Fruit fly (Drosophila melanogaster) whole organism, prepupa: ENCODE data around the gene unc80.
A peak's percentile ranks its signal among the peaks of the same experiment; 100 is the strongest.

ENCODE experiments used
- Blimp-1 ChIP-seq: fragments of 200-800 bp; sonication (Bioruptor generic); optimal IDR thresholded peaks from 3 replicates; lab custom pipeline; 2017; ENCODE audit warnings: missing biosample characterization, missing genetic modification characterization, mild to moderate bottlenecking, moderate library complexity, missing genetic modification reagents
- CG10631 ChIP-seq: fragments of 200-800 bp; sonication (Bioruptor generic); optimal IDR thresholded peaks from 2 replicates; lab custom pipeline; 2016; ENCODE audit warnings: missing biosample characterization, missing genetic modification characterization
- CG11294 ChIP-seq: fragments of 200-800 bp; sonication (Bioruptor generic); IDR thresholded peaks from 2 replicates; pipeline ENCODE4 v1.3.6; 2022; ENCODE audit warnings: missing biosample characterization, missing genetic modification characterization
- CG11762 ChIP-seq: fragments of 200-800 bp; sonication (Bioruptor generic); optimal IDR thresholded peaks from 3 replicates; lab custom pipeline; 2016; ENCODE audit warnings: missing biosample characterization, missing genetic modification characterization; ENCODE audit not compliant: insufficient read depth
- CG11902 ChIP-seq: fragments of 200-800 bp; sonication (Bioruptor generic); optimal IDR thresholded peaks from 3 replicates; lab custom pipeline; 2016; ENCODE audit warnings: missing biosample characterization, missing genetic modification characterization
- CG15336 ChIP-seq: fragments of 200-800 bp; sonication (Bioruptor generic); IDR thresholded peaks from 2 replicates; pipeline ENCODE4 v1.3.6; 2022; ENCODE audit warnings: missing biosample characterization, missing genetic modification characterization
- CG1621 ChIP-seq: fragments of 200-800 bp; sonication (Bioruptor generic); optimal IDR thresholded peaks from 3 replicates; lab custom pipeline; 2018; ENCODE audit warnings: missing biosample characterization, mild to moderate bottlenecking, missing genetic modification characterization
- CG31627 ChIP-seq: fragments of 200-800 bp; sonication (Bioruptor generic); optimal IDR thresholded peaks from 3 replicates; lab custom pipeline; 2016; ENCODE audit warnings: missing biosample characterization, missing genetic modification characterization
- CG32006 ChIP-seq: fragments of 200-800 bp; sonication (Bioruptor generic); optimal IDR thresholded peaks from 3 replicates; lab custom pipeline; 2017; ENCODE audit warnings: missing biosample characterization, mild to moderate bottlenecking, missing genetic modification characterization
- CG34406 ChIP-seq: fragments of 200-800 bp; sonication (Bioruptor generic); optimal IDR thresholded peaks from 3 replicates; lab custom pipeline; 2016; ENCODE audit warnings: missing biosample characterization, missing genetic modification characterization
- CG3919 ChIP-seq: fragments of 200-800 bp; sonication (Bioruptor generic); optimal IDR thresholded peaks from 3 replicates; lab custom pipeline; 2016; ENCODE audit warnings: missing biosample characterization, missing genetic modification characterization
- CG4318 ChIP-seq: fragments of 200-800 bp; sonication (Bioruptor generic); optimal IDR thresholded peaks from 3 replicates; lab custom pipeline; 2017; ENCODE audit warnings: missing biosample characterization, mild to moderate bottlenecking, missing genetic modification characterization
- CG6163 ChIP-seq: fragments of 200-800 bp; sonication (Bioruptor generic); IDR thresholded peaks from 3 replicates; pipeline ENCODE4 v1.3.6; 2022; ENCODE audit warnings: missing biosample characterization, missing genetic modification characterization
- CG6276 ChIP-seq: fragments of 200-800 bp; sonication (Bioruptor generic); optimal IDR thresholded peaks from 2 replicates; lab custom pipeline; 2017; ENCODE audit warnings: missing biosample characterization, mild to moderate bottlenecking, missing genetic modification characterization
- CG6792 ChIP-seq: fragments of 200-800 bp; sonication (Bioruptor generic); optimal IDR thresholded peaks from 3 replicates; lab custom pipeline; 2016; ENCODE audit warnings: missing biosample characterization, missing genetic modification characterization
- CG6808 ChIP-seq: fragments of 200-800 bp; sonication (Bioruptor generic); optimal IDR thresholded peaks from 3 replicates; lab custom pipeline; 2017; ENCODE audit warnings: missing biosample characterization, missing genetic modification characterization, mild to moderate bottlenecking, moderate library complexity, missing genetic modification reagents
- CG7368 ChIP-seq: fragments of 200-800 bp; sonication (Bioruptor generic); optimal IDR thresholded peaks from 3 replicates; lab custom pipeline; 2016; ENCODE audit warnings: missing biosample characterization, missing genetic modification characterization
- CG8119 ChIP-seq: fragments of 200-800 bp; sonication (Bioruptor generic); IDR thresholded peaks from 3 replicates; pipeline ENCODE4 v1.3.6; 2022; ENCODE audit warnings: missing biosample characterization, missing genetic modification characterization
- CG8319 ChIP-seq: fragments of 200-800 bp; sonication (Bioruptor generic); optimal IDR thresholded peaks from 3 replicates; lab custom pipeline; 2016; ENCODE audit warnings: missing biosample characterization, missing genetic modification characterization
- CG9139 ChIP-seq: fragments of 200-800 bp; sonication (Bioruptor generic); optimal IDR thresholded peaks from 3 replicates; lab custom pipeline; 2017; ENCODE audit warnings: missing biosample characterization, mild to moderate bottlenecking, missing genetic modification characterization
- Eip75B ChIP-seq: fragments of 200-800 bp; sonication (Bioruptor generic); optimal IDR thresholded peaks from 3 replicates; lab custom pipeline; 2016; ENCODE audit warnings: missing biosample characterization, missing genetic modification characterization
- Eip78C ChIP-seq: fragments of 200-800 bp; sonication (Bioruptor generic); peaks from one replicate; lab custom pipeline; 2016; ENCODE audit warnings: missing biosample characterization, missing genetic modification characterization
- Eip93F ChIP-seq: fragments of 200-800 bp; sonication (Bioruptor generic); optimal IDR thresholded peaks from 2 replicates; lab custom pipeline; 2016; ENCODE audit warnings: missing biosample characterization, mild to moderate bottlenecking, missing genetic modification characterization
- Ets21C ChIP-seq: fragments of 200-800 bp; sonication (Bioruptor generic); optimal IDR thresholded peaks from 3 replicates; lab custom pipeline; 2016; ENCODE audit warnings: missing biosample characterization, missing genetic modification characterization
- Ets96B ChIP-seq: fragments of 200-800 bp; optimal IDR thresholded peaks from 2 replicates; lab custom pipeline; 2019; ENCODE audit warnings: missing biosample characterization, mild to moderate bottlenecking, missing genetic modification characterization, moderate library complexity
- Gug ChIP-seq: fragments of 200-800 bp; sonication (Bioruptor generic); IDR thresholded peaks from 2 replicates; pipeline ENCODE4 v1.3.6; 2022; ENCODE audit warnings: missing biosample characterization, missing genetic modification characterization
- Hr38 ChIP-seq: sonication (Bioruptor generic); optimal IDR thresholded peaks from 2 replicates; lab custom pipeline; 2016; ENCODE audit warnings: missing biosample characterization, missing genetic modification characterization
- Hr39 ChIP-seq: fragments of 200-800 bp; sonication (Bioruptor generic); optimal IDR thresholded peaks from 2 replicates; lab custom pipeline; 2016; ENCODE audit warnings: missing biosample characterization, missing genetic modification characterization
- Hr4 ChIP-seq: fragments of 200-800 bp; sonication (Bioruptor generic); optimal IDR thresholded peaks from 3 replicates; lab custom pipeline; 2016; ENCODE audit warnings: missing biosample characterization, missing genetic modification characterization
- Lpt ChIP-seq: fragments of 200-800 bp; sonication (Bioruptor generic); optimal IDR thresholded peaks from 3 replicates; lab custom pipeline; 2016; ENCODE audit warnings: missing biosample characterization, missing genetic modification characterization
- Met ChIP-seq: fragments of 200-800 bp; sonication (Bioruptor generic); optimal IDR thresholded peaks from 3 replicates; lab custom pipeline; 2016; ENCODE audit warnings: missing biosample characterization, missing genetic modification characterization
- OdsH ChIP-seq: fragments of 200-800 bp; sonication (Bioruptor generic); optimal IDR thresholded peaks from 3 replicates; lab custom pipeline; 2016; ENCODE audit warnings: missing biosample characterization, missing genetic modification characterization
- Smox ChIP-seq: fragments of 200-800 bp; sonication (Bioruptor generic); optimal IDR thresholded peaks from 3 replicates; lab custom pipeline; 2016; ENCODE audit warnings: missing biosample characterization, missing genetic modification characterization
- Sox102F ChIP-seq: fragments of 200-800 bp; sonication (Bioruptor generic); optimal IDR thresholded peaks from 2 replicates; lab custom pipeline; 2016; ENCODE audit warnings: missing biosample characterization, mild to moderate bottlenecking, missing genetic modification characterization
- Sox14 ChIP-seq: fragments of 200-800 bp; sonication (Bioruptor generic); optimal IDR thresholded peaks from 3 replicates; lab custom pipeline; 2016; ENCODE audit warnings: missing biosample characterization, missing genetic modification characterization
- achi ChIP-seq: fragments of 200-800 bp; sonication (Bioruptor generic); optimal IDR thresholded peaks from 3 replicates; lab custom pipeline; 2016; ENCODE audit warnings: missing biosample characterization, missing genetic modification characterization
- acj6 ChIP-seq: fragments of 200-800 bp; sonication (Bioruptor generic); optimal IDR thresholded peaks from 3 replicates; lab custom pipeline; 2016; ENCODE audit warnings: missing biosample characterization, missing genetic modification characterization
- dac ChIP-seq: fragments of 200-800 bp; sonication (Bioruptor generic); optimal IDR thresholded peaks from 2 replicates; lab custom pipeline; 2017; ENCODE audit warnings: missing biosample characterization, mild to moderate bottlenecking, missing genetic modification characterization
- dsx ChIP-seq: fragments of 200-800 bp; optimal IDR thresholded peaks from 3 replicates; lab custom pipeline; 2019; ENCODE audit warnings: missing biosample characterization, mild to moderate bottlenecking, missing genetic modification characterization, moderate library complexity; ENCODE audit not compliant: poor library complexity, severe bottlenecking
- eg ChIP-seq: fragments of 200-800 bp; sonication (Bioruptor generic); IDR thresholded peaks from 3 replicates; pipeline ENCODE4 v1.3.6; 2022; ENCODE audit warnings: missing biosample characterization, missing genetic modification characterization
- fd59A ChIP-seq: fragments of 200-800 bp; sonication (Bioruptor generic); optimal IDR thresholded peaks from 2 replicates; lab custom pipeline; 2017; ENCODE audit warnings: missing biosample characterization, mild to moderate bottlenecking, missing genetic modification characterization, missing genetic modification reagents
- fd85E ChIP-seq: fragments of 200-800 bp; sonication (Bioruptor generic); optimal IDR thresholded peaks from 3 replicates; lab custom pipeline; 2016; ENCODE audit warnings: missing biosample characterization, missing genetic modification characterization
- fkh ChIP-seq: fragments of 200-800 bp; sonication (Bioruptor generic); optimal IDR thresholded peaks from 3 replicates; lab custom pipeline; 2017; ENCODE audit warnings: missing biosample characterization, mild to moderate bottlenecking, missing genetic modification characterization, moderate library complexity
- lz ChIP-seq: fragments of 200-800 bp; sonication (Bioruptor generic); optimal IDR thresholded peaks from 3 replicates; lab custom pipeline; 2016; ENCODE audit warnings: missing biosample characterization, missing genetic modification characterization
- net ChIP-seq: fragments of 200-800 bp; sonication (Bioruptor generic); optimal IDR thresholded peaks from 3 replicates; lab custom pipeline; 2016; ENCODE audit warnings: missing biosample characterization, missing genetic modification characterization
- pdm3 ChIP-seq: fragments of 200-800 bp; sonication (Bioruptor generic); optimal IDR thresholded peaks from 3 replicates; lab custom pipeline; 2016; ENCODE audit warnings: missing biosample characterization, missing genetic modification characterization
- ss ChIP-seq, 2 experiments: fragments of 200-800 bp; sonication (Bioruptor generic); optimal IDR thresholded peaks; 2 replicates in 1 of 2; 3 replicates in 1 of 2; lab custom pipeline; 2017 to 2018; ENCODE audit warnings: mild to moderate bottlenecking in 2 of 2, missing biosample characterization in 2 of 2, missing genetic modification characterization in 2 of 2, moderate library complexity in 1 of 2
- svp ChIP-seq: fragments of 200-800 bp; sonication (Bioruptor generic); peaks from one replicate; lab custom pipeline; 2016; ENCODE audit warnings: missing biosample characterization, missing genetic modification characterization

Gene unc80

DNA sequence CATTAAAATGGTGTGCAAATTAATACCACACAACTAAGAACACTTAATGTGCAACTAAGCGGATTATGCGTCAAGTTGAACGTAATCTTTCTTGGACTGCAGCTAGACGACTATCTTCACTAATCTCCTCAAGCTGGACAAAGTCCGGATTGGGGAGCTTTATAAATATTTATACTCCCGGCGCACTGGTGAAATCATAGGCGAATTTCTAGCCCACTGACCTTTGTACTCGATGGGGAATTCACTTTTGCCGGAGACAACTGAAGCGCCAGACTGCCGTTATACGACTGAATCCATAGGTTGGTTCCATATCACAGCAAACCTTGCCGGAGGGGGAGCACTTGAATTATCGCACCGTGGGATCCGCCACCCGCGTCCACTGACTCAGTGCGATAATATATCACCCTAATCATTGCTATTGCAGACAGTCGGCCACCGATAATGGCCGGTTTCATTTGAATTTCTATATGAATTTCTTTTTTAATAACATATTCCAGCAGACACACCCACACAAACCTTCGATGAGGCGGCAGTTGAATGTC lies 43.9 kb downstream of the unc80 start (continued):
- TF ChIP-seq CG7368: no peak
- no peak for TF ChIP-seq dsx (GFP tag; lab: Kevin White, UChicago)

DNA sequence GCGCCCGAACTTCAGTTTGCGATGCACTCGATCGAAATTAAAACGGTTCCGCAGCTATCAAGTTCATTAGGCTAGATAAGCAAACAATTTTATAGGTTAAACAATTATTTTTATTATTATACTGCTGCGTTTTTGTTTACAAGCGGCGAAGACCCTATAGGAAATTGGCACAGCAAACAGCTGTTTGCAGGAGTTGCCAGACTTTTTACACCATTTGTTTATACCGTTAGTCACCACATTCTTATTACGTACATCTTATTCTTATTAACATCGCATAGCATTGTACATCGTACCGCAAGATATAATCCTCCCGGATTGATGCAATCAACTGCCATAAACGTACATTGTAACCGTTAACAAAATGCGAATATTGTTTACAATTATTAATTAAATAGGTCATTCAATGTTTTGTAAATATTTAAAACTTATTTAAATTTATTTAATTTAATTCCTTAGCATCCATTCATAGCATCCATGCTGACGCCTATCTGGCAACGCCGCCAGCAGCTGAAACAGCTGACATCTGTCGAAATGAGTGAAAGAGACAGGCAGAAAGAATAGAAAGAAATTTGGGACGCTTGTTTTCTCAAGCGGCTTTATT lies 44.4 kb downstream of the unc80 start, which contains the start of the genes CROT and CG12877:
CROT (minus strand) TSS at position 171 of the 601 bp plus-strand sequence.
CG12877 (plus strand) TSS at position 520 of the 601 bp plus-strand sequence.
- TF ChIP-seq CG1621 (peak; percentile 64), CG15336 (GFP tag; lab: Robert Waterston, UW) (peak; percentile 66), CG11762 (GFP tag; lab: Kevin White, UChicago) (peak; percentile 51), Eip93F (peak; percentile 28), CG6792 (peak; percentile 69), Smox (peak; percentile 75), fd85E (peak; percentile 19), net (GFP tag; lab: Kevin White, UChicago) (peak; percentile 76), Eip75B (GFP tag; lab: Kevin White, UChicago) (peak; percentile 70), CG8119 (GFP tag; lab: Robert Waterston, UW) (peak; percentile 57), CG7368 (peak; percentile 69), Eip78C (GFP tag; lab: Kevin White, UChicago) (peak; percentile 90), Hr4 (peak; percentile 84), eg (GFP tag; lab: Robert Waterston, UW) (peak; percentile 85), dac (GFP tag; lab: Kevin White, UChicago) (peak; percentile 54), Sox14 (GFP tag; lab: Kevin White, UChicago) (peak; percentile 75), CG9139 (GFP tag; lab: Kevin White, UChicago) (no peak), ss (GFP tag; optimal IDR thresholded peaks at IDR 0.05; lab: Kevin White, UChicago) (peak in 1 of 2 experiments; percentile 46), fkh (GFP tag; lab: Kevin White, UChicago) (peak; percentile 96), svp (GFP tag; lab: Kevin White, UChicago) (peak; percentile 67), CG6163 (GFP tag; lab: Robert Waterston, UW) (peak; percentile 72), CG11294 (GFP tag; lab: Robert Waterston, UW) (peak; percentile 78; the same call in 1 of the 2 replicates), Hr39 (peak; percentile 70), pdm3 (peak; percentile 84), achi (GFP tag; lab: Kevin White, UChicago) (peak; percentile 81), CG8319 (peak; percentile 62), CG11902 (peak; percentile 65), lz (GFP tag; lab: Kevin White, UChicago) (peak; percentile 77), Ets96B (tag; lab: Kevin White, UChicago) (peak; percentile 70), Met (GFP tag; lab: Kevin White, UChicago) (peak; percentile 77), fd59A (GFP tag; lab: Kevin White, UChicago) (peak; percentile 70), CG34406 (GFP tag; lab: Kevin White, UChicago) (peak; percentile 82), Blimp-1 (GFP tag; lab: Kevin White, UChicago) (peak; percentile 41), Hr38 (GFP tag; lab: Kevin White, UChicago) (no peak), acj6 (peak; percentile 85), CG4318 (GFP tag; lab: Kevin White, UChicago) (no peak), dsx (GFP tag; lab: Kevin White, UChicago) (peak; percentile 47), CG31627 (GFP tag; lab: Kevin White, UChicago) (peak; percentile 75), OdsH (GFP tag; lab: Kevin White, UChicago) (no peak), CG6276 (GFP tag; lab: Kevin White, UChicago) (no peak), Ets21C (GFP tag; lab: Kevin White, UChicago) (no peak), CG3919 (GFP tag; lab: Kevin White, UChicago) (peak; percentile 72), Sox102F (peak; percentile 75), CG32006 (GFP tag; lab: Kevin White, UChicago) (peak; percentile 85), Lpt (GFP tag; lab: Kevin White, UChicago) (peak; percentile 59), CG6808 (peak; percentile 54), CG10631 (GFP tag; lab: Kevin White, UChicago) (peak; percentile 93), Gug (GFP tag; lab: Robert Waterston, UW) (peak; percentile 66)
